Fruit fly (Drosophila melanogaster): Measurements from ENCODE around the gene Cpr35B.

dm6 chr2L:14457414-14457813, 32.4 kb upstream of the Cpr35B start:
- TF ChIP-seq CG15336 (GFP tag; IDR thresholded peaks at IDR 0.05) (peak; percentile 51), Hr4 (GFP tag; optimal IDR thresholded peaks at IDR 0.05) (no peak), eg (GFP tag; IDR thresholded peaks at IDR 0.05) (no peak), CG16779 (tag; optimal IDR thresholded peaks at IDR 0.05) (no peak), dac (GFP tag; optimal IDR thresholded peaks at IDR 0.05) (no peak), OdsH (GFP tag; optimal IDR thresholded peaks at IDR 0.05) (no peak), Smox (GFP tag; optimal IDR thresholded peaks at IDR 0.05) (no peak), esn (GFP tag; optimal IDR thresholded peaks at IDR 0.05) (no peak)

All from whole organism, prepupa.